Worm (Caenorhabditis elegans) whole organism, L2 larva: ENCODE results near the gene pyr-1.

Source experiments
- F13H6.1 ChIP-seq: sonication (generic microtip); optimal IDR thresholded peaks from 2 replicates; lab custom pipeline; 2016; ENCODE audit warnings: missing genetic modification characterization, missing compliant biosample characterization
- R02D3.7 ChIP-seq: fragments of 150-350 bp; optimal IDR thresholded peaks from 2 replicates; lab custom pipeline; 2014; ENCODE audit warnings: missing biosample characterization, missing genetic modification characterization
- Y55F3AM.14 ChIP-seq: fragments of 200-800 bp; sonication (Bioruptor generic); optimal IDR thresholded peaks from 2 replicates; lab custom pipeline; 2018; ENCODE audit warnings: mild to moderate bottlenecking, missing genetic modification characterization, missing compliant biosample characterization
- ZK546.5 ChIP-seq: sonication (generic microtip); optimal IDR thresholded peaks from 2 replicates; lab custom pipeline; 2017; ENCODE audit warnings: missing biosample characterization, missing genetic modification characterization
- aly-2 ChIP-seq: fragments of 150-350 bp; optimal IDR thresholded peaks from 2 replicates; lab custom pipeline; 2014; ENCODE audit warnings: missing biosample characterization, missing genetic modification characterization
- ama-1 ChIP-seq: fragments of 150-350 bp; optimal IDR thresholded peaks from 2 replicates; lab custom pipeline; 2018; ENCODE audit warnings: inconsistent platforms
- ceh-16 ChIP-seq: fragments of 150-350 bp; optimal IDR thresholded peaks from 2 replicates; lab custom pipeline; 2014; ENCODE audit warnings: missing biosample characterization, missing genetic modification characterization
- crh-2 ChIP-seq: sonication (generic microtip); optimal IDR thresholded peaks from 2 replicates; lab custom pipeline; 2017; ENCODE audit warnings: missing biosample characterization, missing genetic modification characterization
- egl-27 ChIP-seq: sonication (generic microtip); optimal IDR thresholded peaks from 3 replicates; lab custom pipeline; 2017; ENCODE audit warnings: missing biosample characterization, missing genetic modification reagents, missing genetic modification characterization
- elt-1 ChIP-seq: fragments of 150-350 bp; optimal IDR thresholded peaks from 2 replicates; lab custom pipeline; 2014; ENCODE audit warnings: missing biosample characterization, missing genetic modification characterization
- fos-1 ChIP-seq: fragments of 150-350 bp; optimal IDR thresholded peaks from 2 replicates; lab custom pipeline; 2014; ENCODE audit warnings: missing biosample characterization, missing genetic modification characterization
- gmeb-1 ChIP-seq: fragments of 150-350 bp; optimal IDR thresholded peaks from 2 replicates; lab custom pipeline; 2014; ENCODE audit warnings: missing biosample characterization, missing genetic modification characterization
- lin-11 ChIP-seq: fragments of 150-350 bp; sonication (generic microtip); optimal IDR thresholded peaks from 2 replicates; lab custom pipeline; 2014; ENCODE audit warnings: missing biosample characterization, missing genetic modification characterization, inconsistent platforms, mixed read lengths
- lin-13 ChIP-seq: fragments of 150-350 bp; optimal IDR thresholded peaks from 2 replicates; lab custom pipeline; 2014; ENCODE audit warnings: missing biosample characterization, missing genetic modification reagents, missing genetic modification characterization
- lin-39 ChIP-seq: fragments of 150-350 bp; optimal IDR thresholded peaks from 2 replicates; lab custom pipeline; 2014; ENCODE audit warnings: missing biosample characterization, missing genetic modification reagents, missing genetic modification characterization
- lsy-2 ChIP-seq, 2 experiments: fragments of 150-350 bp in 1 of 2; sonication (generic microtip) in 1 of 2; optimal IDR thresholded peaks; 2 replicates each; lab custom pipeline; 2014 to 2017; ENCODE audit warnings: missing biosample characterization in 2 of 2, missing genetic modification characterization in 2 of 2
- mab-5 ChIP-seq: fragments of 150-350 bp; optimal IDR thresholded peaks from 2 replicates; lab custom pipeline; 2014; ENCODE audit warnings: missing biosample characterization, missing genetic modification characterization
- mbf-1 ChIP-seq: sonication (generic microtip); optimal IDR thresholded peaks from 2 replicates; lab custom pipeline; 2017; ENCODE audit warnings: missing biosample characterization, missing genetic modification characterization
- mdl-1 ChIP-seq, 2 experiments: fragments of 150-350 bp in 1 of 2; sonication (generic microtip) in 1 of 2; optimal IDR thresholded peaks; 2 replicates each; lab custom pipeline; 2017; ENCODE audit warnings: missing biosample characterization in 2 of 2, missing genetic modification characterization in 2 of 2
- nhr-11 ChIP-seq: fragments of 150-350 bp; optimal IDR thresholded peaks from 2 replicates; lab custom pipeline; 2014; ENCODE audit warnings: missing biosample characterization, missing genetic modification characterization
- nhr-129 ChIP-seq: fragments of 150-350 bp; optimal IDR thresholded peaks from 2 replicates; lab custom pipeline; 2014; ENCODE audit warnings: missing biosample characterization, missing genetic modification characterization
- nhr-237 ChIP-seq: fragments of 150-350 bp; optimal IDR thresholded peaks from 2 replicates; lab custom pipeline; 2014; ENCODE audit warnings: missing biosample characterization, missing genetic modification characterization
- nhr-6 ChIP-seq: fragments of 150-350 bp; optimal IDR thresholded peaks from 2 replicates; lab custom pipeline; 2014; ENCODE audit warnings: missing biosample characterization, missing genetic modification characterization
- peb-1 ChIP-seq: fragments of 150-350 bp; optimal IDR thresholded peaks from 2 replicates; lab custom pipeline; 2014; ENCODE audit warnings: missing biosample characterization, missing genetic modification characterization
- sem-4 ChIP-seq: fragments of 150-350 bp; optimal IDR thresholded peaks from 2 replicates; lab custom pipeline; 2014; ENCODE audit warnings: missing biosample characterization, missing genetic modification reagents, missing genetic modification characterization
- skn-1 ChIP-seq: sonication (generic microtip); optimal IDR thresholded peaks from 2 replicates; lab custom pipeline; 2017; ENCODE audit warnings: missing biosample characterization, missing genetic modification characterization
- sma-3 ChIP-seq: sonication (generic microtip); optimal IDR thresholded peaks from 2 replicates; lab custom pipeline; 2016; ENCODE audit warnings: missing genetic modification reagents, missing genetic modification characterization, missing compliant biosample characterization
- sma-9 ChIP-seq, 2 experiments: fragments of 150-350 bp in 1 of 2; sonication (generic microtip) in 1 of 2; optimal IDR thresholded peaks; 2 replicates each; lab custom pipeline; 2014 to 2016; ENCODE audit warnings: missing genetic modification characterization in 2 of 2, mild to moderate bottlenecking in 1 of 2, missing biosample characterization in 1 of 2, missing compliant biosample characterization in 1 of 2, missing genetic modification reagents in 1 of 2, moderate library complexity in 1 of 2
- unc-55 ChIP-seq: fragments of 150-350 bp; sonication (generic microtip); optimal IDR thresholded peaks from 3 replicates; lab custom pipeline; 2014; ENCODE audit warnings: missing biosample characterization, missing genetic modification reagents, missing genetic modification characterization
- unc-62 ChIP-seq: fragments of 150-350 bp; optimal IDR thresholded peaks from 2 replicates; lab custom pipeline; 2014; ENCODE audit warnings: missing biosample characterization, missing genetic modification reagents, missing genetic modification characterization
- zag-1 ChIP-seq: fragments of 150-350 bp; optimal IDR thresholded peaks from 2 replicates; lab custom pipeline; 2014; ENCODE audit warnings: missing biosample characterization, missing genetic modification characterization

Gene pyr-1

ce11 chrII:8617516-8617915 is 33.4 kb upstream of the pyr-1 start, which contains the start of gene chhy-1:
chhy-1 (minus strand) TSS chrII:8617616.
- TF ChIP-seq skn-1 (tag; lab: Kevin White, UChicago) (no peak), ceh-16 (tag; lab: Kevin White, UChicago) (no peak), unc-62 (GFP tag; lab: Kevin White, UChicago) (no peak), lin-13 (GFP tag; lab: Kevin White, UChicago) (no peak), sem-4 (tag; lab: Kevin White, UChicago) (no peak), lin-39 (tag; lab: Kevin White, UChicago) (no peak), mbf-1 (tag; lab: Kevin White, UChicago) (no peak), lin-11 (no peak), F13H6.1 (no peak), zag-1 (tag; lab: Kevin White, UChicago) (no peak), crh-2 (tag; lab: Kevin White, UChicago) (no peak)
- TF ChIP-seq, all 48 proteins: peak for 0

- no peak for TF ChIP-seq lin-13 (GFP tag; lab: Kevin White, UChicago)
- no peak for TF ChIP-seq ama-1
Measured at ce11 chrII:8621883-8622282, 29.0 kb upstream of the pyr-1 start, which contains the start of gene T22C8.3. T22C8.3 (minus strand) TSS chrII:8621983.

ce11 chrII:8623396-8623795 is 27.5 kb upstream of the pyr-1 start, which contains the start of gene T22C8.4:
T22C8.4 (minus strand) TSS chrII:8623496.
- no peak for TF ChIP-seq R02D3.7
- TF ChIP-seq unc-62 (GFP tag; lab: Kevin White, UChicago), result no peak
- no peak for TF ChIP-seq gmeb-1 (tag; lab: Kevin White, UChicago)
- no peak for TF ChIP-seq lin-11
- no peak for TF ChIP-seq peb-1 (tag; lab: Kevin White, UChicago)
- TF ChIP-seq, all 48 proteins: peak for 0

ce11 chrII:8625163-8625562 is 25.7 kb upstream of the pyr-1 start, which contains the start of gene sptf-2:
sptf-2 (plus strand) TSS chrII:8625459.
- TF ChIP-seq F13H6.1 (peak; percentile 5), gmeb-1 (tag; lab: Kevin White, UChicago) (peak; percentile 9), lsy-2 (tag; optimal IDR thresholded peaks at IDR 0.05; lab: Kevin White, UChicago) (no peak), lin-13 (GFP tag; lab: Kevin White, UChicago) (no peak), sma-9 (GFP tag; optimal IDR thresholded peaks at IDR 0.05; lab: Kevin White, UChicago) (peak; percentile 1), sma-9 (tag; optimal IDR thresholded peaks at IDR 0.05; lab: Kevin White, UChicago) (no peak), nhr-6 (tag; lab: Kevin White, UChicago) (no peak), fos-1 (tag; lab: Kevin White, UChicago) (peak; percentile 97), ZK546.5 (no peak), Y55F3AM.14 (no peak), crh-2 (tag; lab: Kevin White, UChicago) (peak; percentile 29)

ce11 chrII:8626598-8626997 is 24.3 kb upstream of the pyr-1 start:
- TF ChIP-seq R02D3.7 (no peak), unc-55 (no peak)
- TF ChIP-seq, all 48 proteins: peak for 0

- TF ChIP-seq mbf-1 (tag; lab: Kevin White, UChicago) (no peak), lin-39 (tag; lab: Kevin White, UChicago) (no peak), nhr-237 (tag; lab: Kevin White, UChicago) (no peak), zag-1 (tag; lab: Kevin White, UChicago) (no peak), R02D3.7 (no peak), gmeb-1 (tag; lab: Kevin White, UChicago) (no peak), aly-2 (tag; lab: Kevin White, UChicago) (no peak), sem-4 (tag; lab: Kevin White, UChicago) (no peak), nhr-129 (tag; lab: Kevin White, UChicago) (no peak), elt-1 (tag; lab: Kevin White, UChicago) (no peak), fos-1 (tag; lab: Kevin White, UChicago) (no peak), sma-3 (GFP tag; lab: Kevin White, UChicago) (no peak), nhr-11 (tag; lab: Kevin White, UChicago) (no peak), mdl-1 (tag; optimal IDR thresholded peaks at IDR 0.05; lab: Kevin White, UChicago) (no peak), mab-5 (tag; lab: Kevin White, UChicago) (no peak), egl-27 (tag; lab: Kevin White, UChicago) (no peak)
Measured at ce11 chrII:8627907-8628306, 23.0 kb upstream of the pyr-1 start.
